Worm (Caenorhabditis elegans) whole organism, L2 larva: ENCODE data around the gene pxd-1.
A peak's percentile ranks its signal among the peaks of the same experiment; 100 is the strongest.

Experiments
- ama-1 ChIP-seq: fragments of 150-350 bp; optimal IDR thresholded peaks from 2 replicates; lab custom pipeline; 2018; ENCODE audit warnings: inconsistent platforms
- crh-2 ChIP-seq: sonication (generic microtip); optimal IDR thresholded peaks from 2 replicates; lab custom pipeline; 2017; ENCODE audit warnings: missing biosample characterization, missing genetic modification characterization
- lin-13 ChIP-seq: fragments of 150-350 bp; optimal IDR thresholded peaks from 2 replicates; lab custom pipeline; 2014; ENCODE audit warnings: missing biosample characterization, missing genetic modification reagents, missing genetic modification characterization
- mdl-1 ChIP-seq, 2 experiments: fragments of 150-350 bp in 1 of 2; sonication (generic microtip) in 1 of 2; optimal IDR thresholded peaks; 2 replicates each; lab custom pipeline; 2017; ENCODE audit warnings: missing biosample characterization in 2 of 2, missing genetic modification characterization in 2 of 2
- nhr-237 ChIP-seq: fragments of 150-350 bp; optimal IDR thresholded peaks from 2 replicates; lab custom pipeline; 2014; ENCODE audit warnings: missing biosample characterization, missing genetic modification characterization
- nhr-77 ChIP-seq: fragments of 150-350 bp; optimal IDR thresholded peaks from 2 replicates; lab custom pipeline; 2014; ENCODE audit warnings: missing biosample characterization, missing genetic modification characterization
- snpc-4 ChIP-seq: fragments of 150-350 bp; optimal IDR thresholded peaks from 2 replicates; lab custom pipeline; 2014; ENCODE audit warnings: missing biosample characterization, missing genetic modification characterization
- unc-62 ChIP-seq: fragments of 150-350 bp; optimal IDR thresholded peaks from 2 replicates; lab custom pipeline; 2014; ENCODE audit warnings: missing biosample characterization, missing genetic modification reagents, missing genetic modification characterization
- zag-1 ChIP-seq: fragments of 150-350 bp; optimal IDR thresholded peaks from 2 replicates; lab custom pipeline; 2014; ENCODE audit warnings: missing biosample characterization, missing genetic modification characterization

DNA sequence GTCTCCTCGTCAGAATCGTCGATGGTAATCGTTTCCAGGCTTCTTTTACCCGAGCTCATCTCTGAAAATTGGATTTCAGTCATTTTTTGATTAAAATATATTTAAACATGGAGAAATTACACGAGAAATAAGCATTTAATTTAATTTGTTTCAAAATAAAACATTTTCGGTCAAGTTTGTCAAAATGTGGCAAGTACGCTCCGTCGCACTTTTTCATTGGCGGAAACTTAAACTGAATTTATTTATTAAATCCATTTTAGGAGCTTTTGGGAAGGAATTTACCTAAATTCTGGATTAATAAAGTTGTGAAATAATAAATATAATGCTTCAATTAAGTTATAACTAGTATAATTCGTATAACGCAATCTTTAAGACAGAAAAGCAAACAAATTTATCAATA, 52.0 kb downstream of the pxd-1 start, which contains the start of gene rcq-5:
- peak; percentile 18 for TF ChIP-seq lin-13 (GFP tag; lab: Kevin White, UChicago)
- no peak for TF ChIP-seq nhr-77 (tag; lab: Kevin White, UChicago)
- TF ChIP-seq snpc-4 = no peak
- no peak for TF ChIP-seq ama-1 (lab: Kevin White, UChicago)
- no peak for TF ChIP-seq nhr-237 (tag; lab: Kevin White, UChicago)
- TF ChIP-seq mdl-1 (tag; optimal IDR thresholded peaks at IDR 0.05; lab: Kevin White, UChicago) = no peak
- TF ChIP-seq crh-2 (tag; lab: Kevin White, UChicago) = no peak
- no peak for TF ChIP-seq zag-1 (tag; lab: Kevin White, UChicago)
- no peak for TF ChIP-seq unc-62
